Worm (Caenorhabditis elegans) whole organism, L2 larva: ENCODE data around the gene sur-5.

Experiments
- C34F6.9 ChIP-seq: fragments of 150-350 bp; optimal IDR thresholded peaks from 2 replicates; lab custom pipeline; 2014; ENCODE audit warnings: missing biosample characterization, missing genetic modification characterization
- F13H6.1 ChIP-seq: sonication (generic microtip); optimal IDR thresholded peaks from 2 replicates; lab custom pipeline; 2016; ENCODE audit warnings: missing genetic modification characterization, missing compliant biosample characterization
- R02D3.7 ChIP-seq: fragments of 150-350 bp; optimal IDR thresholded peaks from 2 replicates; lab custom pipeline; 2014; ENCODE audit warnings: missing biosample characterization, missing genetic modification characterization
- Y55F3AM.14 ChIP-seq: fragments of 200-800 bp; sonication (Bioruptor generic); optimal IDR thresholded peaks from 2 replicates; lab custom pipeline; 2018; ENCODE audit warnings: mild to moderate bottlenecking, missing genetic modification characterization, missing compliant biosample characterization
- ZK546.5 ChIP-seq: sonication (generic microtip); optimal IDR thresholded peaks from 2 replicates; lab custom pipeline; 2017; ENCODE audit warnings: missing biosample characterization, missing genetic modification characterization
- alr-1 ChIP-seq: fragments of 150-350 bp; optimal IDR thresholded peaks from 2 replicates; lab custom pipeline; 2014; ENCODE audit warnings: missing biosample characterization, missing genetic modification characterization
- aly-2 ChIP-seq: fragments of 150-350 bp; optimal IDR thresholded peaks from 2 replicates; lab custom pipeline; 2014; ENCODE audit warnings: missing biosample characterization, missing genetic modification characterization
- ama-1 ChIP-seq: fragments of 150-350 bp; optimal IDR thresholded peaks from 2 replicates; lab custom pipeline; 2018; ENCODE audit warnings: inconsistent platforms
- blmp-1 ChIP-seq: sonication (generic microtip); optimal IDR thresholded peaks from 2 replicates; lab custom pipeline; 2017; ENCODE audit warnings: missing genetic modification characterization, mild to moderate bottlenecking, missing compliant biosample characterization, antibody characterized with exemption, moderate library complexity; ENCODE audit not compliant: insufficient read depth
- ceh-16 ChIP-seq: fragments of 150-350 bp; optimal IDR thresholded peaks from 2 replicates; lab custom pipeline; 2014; ENCODE audit warnings: missing biosample characterization, missing genetic modification characterization
- ceh-82 ChIP-seq: fragments of 150-350 bp; optimal IDR thresholded peaks from 2 replicates; lab custom pipeline; 2014; ENCODE audit warnings: missing biosample characterization, missing genetic modification characterization
- crh-2 ChIP-seq: sonication (generic microtip); optimal IDR thresholded peaks from 2 replicates; lab custom pipeline; 2017; ENCODE audit warnings: missing biosample characterization, missing genetic modification characterization
- dmd-4 ChIP-seq: sonication (generic microtip); optimal IDR thresholded peaks from 2 replicates; lab custom pipeline; 2017; ENCODE audit warnings: missing biosample characterization, missing genetic modification characterization
- egl-27 ChIP-seq: sonication (generic microtip); optimal IDR thresholded peaks from 3 replicates; lab custom pipeline; 2017; ENCODE audit warnings: missing biosample characterization, missing genetic modification reagents, missing genetic modification characterization
- elt-1 ChIP-seq: fragments of 150-350 bp; optimal IDR thresholded peaks from 2 replicates; lab custom pipeline; 2014; ENCODE audit warnings: missing biosample characterization, missing genetic modification characterization
- elt-3 ChIP-seq: sonication (generic microtip); optimal IDR thresholded peaks from 2 replicates; lab custom pipeline; 2017; ENCODE audit warnings: missing biosample characterization, missing genetic modification characterization
- fos-1 ChIP-seq: fragments of 150-350 bp; optimal IDR thresholded peaks from 2 replicates; lab custom pipeline; 2014; ENCODE audit warnings: missing biosample characterization, missing genetic modification characterization
- gmeb-1 ChIP-seq: fragments of 150-350 bp; optimal IDR thresholded peaks from 2 replicates; lab custom pipeline; 2014; ENCODE audit warnings: missing biosample characterization, missing genetic modification characterization
- lin-11 ChIP-seq: fragments of 150-350 bp; sonication (generic microtip); optimal IDR thresholded peaks from 2 replicates; lab custom pipeline; 2014; ENCODE audit warnings: missing biosample characterization, missing genetic modification characterization, inconsistent platforms, mixed read lengths
- lin-13 ChIP-seq: fragments of 150-350 bp; optimal IDR thresholded peaks from 2 replicates; lab custom pipeline; 2014; ENCODE audit warnings: missing biosample characterization, missing genetic modification reagents, missing genetic modification characterization
- lin-39 ChIP-seq: fragments of 150-350 bp; optimal IDR thresholded peaks from 2 replicates; lab custom pipeline; 2014; ENCODE audit warnings: missing biosample characterization, missing genetic modification reagents, missing genetic modification characterization
- lsy-2 ChIP-seq, 2 experiments: fragments of 150-350 bp in 1 of 2; sonication (generic microtip) in 1 of 2; optimal IDR thresholded peaks; 2 replicates each; lab custom pipeline; 2014 to 2017; ENCODE audit warnings: missing biosample characterization in 2 of 2, missing genetic modification characterization in 2 of 2
- mab-5 ChIP-seq: fragments of 150-350 bp; optimal IDR thresholded peaks from 2 replicates; lab custom pipeline; 2014; ENCODE audit warnings: missing biosample characterization, missing genetic modification characterization
- mbf-1 ChIP-seq: sonication (generic microtip); optimal IDR thresholded peaks from 2 replicates; lab custom pipeline; 2017; ENCODE audit warnings: missing biosample characterization, missing genetic modification characterization
- mdl-1 ChIP-seq, 2 experiments: fragments of 150-350 bp in 1 of 2; sonication (generic microtip) in 1 of 2; optimal IDR thresholded peaks; 2 replicates each; lab custom pipeline; 2017; ENCODE audit warnings: missing biosample characterization in 2 of 2, missing genetic modification characterization in 2 of 2
- nhr-10 ChIP-seq: sonication (generic microtip); optimal IDR thresholded peaks from 2 replicates; lab custom pipeline; 2017; ENCODE audit warnings: missing biosample characterization, missing genetic modification characterization
- nhr-11 ChIP-seq: fragments of 150-350 bp; optimal IDR thresholded peaks from 2 replicates; lab custom pipeline; 2014; ENCODE audit warnings: missing biosample characterization, missing genetic modification characterization
- nhr-12 ChIP-seq: fragments of 150-350 bp; optimal IDR thresholded peaks from 2 replicates; lab custom pipeline; 2014; ENCODE audit warnings: missing biosample characterization, missing genetic modification characterization
- nhr-129 ChIP-seq: fragments of 150-350 bp; optimal IDR thresholded peaks from 2 replicates; lab custom pipeline; 2014; ENCODE audit warnings: missing biosample characterization, missing genetic modification characterization
- nhr-21 ChIP-seq: fragments of 150-350 bp; optimal IDR thresholded peaks from 2 replicates; lab custom pipeline; 2014; ENCODE audit warnings: missing biosample characterization, missing genetic modification characterization
- nhr-23 ChIP-seq: fragments of 150-350 bp; optimal IDR thresholded peaks from 2 replicates; lab custom pipeline; 2014; ENCODE audit warnings: missing biosample characterization, missing genetic modification reagents, missing genetic modification characterization
- nhr-237 ChIP-seq: fragments of 150-350 bp; optimal IDR thresholded peaks from 2 replicates; lab custom pipeline; 2014; ENCODE audit warnings: missing biosample characterization, missing genetic modification characterization
- nhr-25 ChIP-seq: fragments of 150-350 bp; sonication (generic microtip); optimal IDR thresholded peaks from 3 replicates; lab custom pipeline; 2014; ENCODE audit warnings: missing biosample characterization, missing genetic modification characterization
- nhr-6 ChIP-seq: fragments of 150-350 bp; optimal IDR thresholded peaks from 2 replicates; lab custom pipeline; 2014; ENCODE audit warnings: missing biosample characterization, missing genetic modification characterization
- nhr-77 ChIP-seq: fragments of 150-350 bp; optimal IDR thresholded peaks from 2 replicates; lab custom pipeline; 2014; ENCODE audit warnings: missing biosample characterization, missing genetic modification characterization
- peb-1 ChIP-seq: fragments of 150-350 bp; optimal IDR thresholded peaks from 2 replicates; lab custom pipeline; 2014; ENCODE audit warnings: missing biosample characterization, missing genetic modification characterization
- sem-4 ChIP-seq: fragments of 150-350 bp; optimal IDR thresholded peaks from 2 replicates; lab custom pipeline; 2014; ENCODE audit warnings: missing biosample characterization, missing genetic modification reagents, missing genetic modification characterization
- skn-1 ChIP-seq: sonication (generic microtip); optimal IDR thresholded peaks from 2 replicates; lab custom pipeline; 2017; ENCODE audit warnings: missing biosample characterization, missing genetic modification characterization
- sma-3 ChIP-seq: sonication (generic microtip); optimal IDR thresholded peaks from 2 replicates; lab custom pipeline; 2016; ENCODE audit warnings: missing genetic modification reagents, missing genetic modification characterization, missing compliant biosample characterization
- sma-9 ChIP-seq, 2 experiments: fragments of 150-350 bp in 1 of 2; sonication (generic microtip) in 1 of 2; optimal IDR thresholded peaks; 2 replicates each; lab custom pipeline; 2014 to 2016; ENCODE audit warnings: missing genetic modification characterization in 2 of 2, mild to moderate bottlenecking in 1 of 2, missing biosample characterization in 1 of 2, missing compliant biosample characterization in 1 of 2, missing genetic modification reagents in 1 of 2, moderate library complexity in 1 of 2
- snpc-4 ChIP-seq: fragments of 150-350 bp; optimal IDR thresholded peaks from 2 replicates; lab custom pipeline; 2014; ENCODE audit warnings: missing biosample characterization, missing genetic modification characterization
- unc-39 ChIP-seq: fragments of 150-350 bp; optimal IDR thresholded peaks from 2 replicates; lab custom pipeline; 2014; ENCODE audit warnings: missing biosample characterization, missing genetic modification characterization
- unc-55 ChIP-seq: fragments of 150-350 bp; sonication (generic microtip); optimal IDR thresholded peaks from 3 replicates; lab custom pipeline; 2014; ENCODE audit warnings: missing biosample characterization, missing genetic modification reagents, missing genetic modification characterization
- unc-62 ChIP-seq: fragments of 150-350 bp; optimal IDR thresholded peaks from 2 replicates; lab custom pipeline; 2014; ENCODE audit warnings: missing biosample characterization, missing genetic modification reagents, missing genetic modification characterization
- zag-1 ChIP-seq: fragments of 150-350 bp; optimal IDR thresholded peaks from 2 replicates; lab custom pipeline; 2014; ENCODE audit warnings: missing biosample characterization, missing genetic modification characterization
- ztf-1 ChIP-seq: fragments of 200-800 bp; sonication (Bioruptor generic); conservative IDR thresholded peaks from 2 replicates; pipeline ENCODE4 v1.3.6; 2022; ENCODE audit warnings: missing genetic modification characterization, missing compliant biosample characterization
- ztf-11 ChIP-seq: sonication (generic microtip); optimal IDR thresholded peaks from 2 replicates; lab custom pipeline; 2017; ENCODE audit warnings: missing biosample characterization, missing genetic modification characterization
- ztf-4 ChIP-seq: fragments of 150-350 bp; optimal IDR thresholded peaks from 2 replicates; lab custom pipeline; 2014; ENCODE audit warnings: missing biosample characterization, missing genetic modification characterization

Gene sur-5

ce11 chrX:7343747-7344146 is 38.4 kb upstream of the sur-5 start, which contains the start of gene C07D8.5:
TSS of gene C07D8.5 (plus strand) at chrX:7344047.
- TF ChIP-seq mdl-1 (tag; optimal IDR thresholded peaks at IDR 0.05; lab: Kevin White, UChicago) (no peak), nhr-23 (no peak)
- TF ChIP-seq, all 48 proteins: peak for 0

ce11 chrX:7343218-7343617 is 37.8 kb upstream of the sur-5 start:
- no peak for TF ChIP-seq nhr-21
- TF ChIP-seq skn-1 (tag; lab: Kevin White, UChicago), result peak; percentile 76
- no peak for TF ChIP-seq ceh-82 (tag; lab: Kevin White, UChicago)
- no peak for TF ChIP-seq dmd-4
- TF ChIP-seq ZK546.5 (tag; lab: Kevin White, UChicago), result no peak
- TF ChIP-seq F13H6.1, result no peak
- peak; percentile 39 for TF ChIP-seq fos-1 (tag; lab: Kevin White, UChicago)
- no peak for TF ChIP-seq zag-1 (tag; lab: Kevin White, UChicago)
- peak; percentile 5 for TF ChIP-seq crh-2
- no peak for TF ChIP-seq nhr-129 (tag; lab: Kevin White, UChicago)
- TF ChIP-seq unc-62 (GFP tag; lab: Kevin White, UChicago), result no peak
- no peak for TF ChIP-seq egl-27 (tag; lab: Kevin White, UChicago)
- TF ChIP-seq unc-55 (GFP tag; lab: Kevin White, UChicago), result no peak
- TF ChIP-seq nhr-11, result no peak
- no peak for TF ChIP-seq nhr-6
- TF ChIP-seq, all 48 proteins: peak for 3

- TF ChIP-seq nhr-23, result no peak
- TF ChIP-seq lin-39 (tag; lab: Kevin White, UChicago), result no peak
- no peak for TF ChIP-seq R02D3.7
- TF ChIP-seq ceh-16 (tag; lab: Kevin White, UChicago), result no peak
- peak; percentile 79 for TF ChIP-seq sma-9 (GFP tag; optimal IDR thresholded peaks at IDR 0.05; lab: Kevin White, UChicago)
- TF ChIP-seq sma-9 (tag; optimal IDR thresholded peaks at IDR 0.05; lab: Kevin White, UChicago), result no peak
- TF ChIP-seq Y55F3AM.14, result no peak
- TF ChIP-seq nhr-10 (tag; lab: Kevin White, UChicago), result no peak
- TF ChIP-seq mbf-1 (tag; lab: Kevin White, UChicago), result no peak
- TF ChIP-seq peb-1 (tag; lab: Kevin White, UChicago), result no peak
- TF ChIP-seq alr-1 (tag; lab: Kevin White, UChicago), result no peak
- no peak for TF ChIP-seq ztf-4 (tag; lab: Kevin White, UChicago)
- TF ChIP-seq nhr-129 (tag; lab: Kevin White, UChicago), result peak; percentile 57
- no peak for TF ChIP-seq ztf-1 (GFP tag; lab: Robert Waterston, UW)
- no peak for TF ChIP-seq ZK546.5 (tag; lab: Kevin White, UChicago)
- TF ChIP-seq lin-11 (tag; lab: Kevin White, UChicago), result no peak
- no peak for TF ChIP-seq dmd-4
- no peak for TF ChIP-seq ceh-82 (tag; lab: Kevin White, UChicago)
- TF ChIP-seq snpc-4 (tag; lab: Kevin White, UChicago), result no peak
- no peak for TF ChIP-seq nhr-11
- no peak for TF ChIP-seq unc-39 (tag; lab: Kevin White, UChicago)
- TF ChIP-seq sem-4, result no peak
- TF ChIP-seq nhr-6, result no peak
- no peak for TF ChIP-seq nhr-12 (tag; lab: Kevin White, UChicago)
- no peak for TF ChIP-seq C34F6.9 (tag; lab: Kevin White, UChicago)
- no peak for TF ChIP-seq ztf-11 (tag; lab: Kevin White, UChicago)
- no peak for TF ChIP-seq mab-5
- peak; percentile 88 for TF ChIP-seq skn-1 (tag; lab: Kevin White, UChicago)
- TF ChIP-seq unc-55 (GFP tag; lab: Kevin White, UChicago), result no peak
- TF ChIP-seq crh-2, result peak; percentile 78
- peak; percentile 44 for TF ChIP-seq F13H6.1
- TF ChIP-seq egl-27 (tag; lab: Kevin White, UChicago), result no peak
- no peak for TF ChIP-seq aly-2 (tag; lab: Kevin White, UChicago)
- peak in 1 of 2 experiments; percentile 25 for TF ChIP-seq lsy-2 (tag; optimal IDR thresholded peaks at IDR 0.05; lab: Kevin White, UChicago)
- TF ChIP-seq elt-3 (tag; lab: Kevin White, UChicago), result no peak
- peak; percentile 96 for TF ChIP-seq fos-1 (tag; lab: Kevin White, UChicago)
- no peak for TF ChIP-seq lin-13 (GFP tag; lab: Kevin White, UChicago)
- TF ChIP-seq nhr-77 (tag; lab: Kevin White, UChicago), result no peak
- no peak for TF ChIP-seq ama-1 (lab: Kevin White, UChicago)
- TF ChIP-seq unc-62 (GFP tag; lab: Kevin White, UChicago), result no peak
- TF ChIP-seq nhr-21, result no peak
- no peak for TF ChIP-seq nhr-237 (tag; lab: Kevin White, UChicago)
- no peak for TF ChIP-seq zag-1 (tag; lab: Kevin White, UChicago)
- TF ChIP-seq blmp-1 (tag; lab: Kevin White, UChicago), result no peak
- no peak for TF ChIP-seq nhr-25 (tag; lab: Kevin White, UChicago)
- TF ChIP-seq sma-3 (GFP tag; lab: Kevin White, UChicago), result peak; percentile 37
- no peak for TF ChIP-seq elt-1 (tag; lab: Kevin White, UChicago)
- TF ChIP-seq gmeb-1, result peak; percentile 40
Observed at ce11 chrX:7340915-7341559, 35.7 kb upstream of the sur-5 start, which contains the start of gene C07D8.6. TSS of gene C07D8.6 (plus strand) at chrX:7341509.
